Worm (Caenorhabditis elegans): Measurements from ENCODE around the gene srbc-38.

The srbc-38 gene

DNA sequence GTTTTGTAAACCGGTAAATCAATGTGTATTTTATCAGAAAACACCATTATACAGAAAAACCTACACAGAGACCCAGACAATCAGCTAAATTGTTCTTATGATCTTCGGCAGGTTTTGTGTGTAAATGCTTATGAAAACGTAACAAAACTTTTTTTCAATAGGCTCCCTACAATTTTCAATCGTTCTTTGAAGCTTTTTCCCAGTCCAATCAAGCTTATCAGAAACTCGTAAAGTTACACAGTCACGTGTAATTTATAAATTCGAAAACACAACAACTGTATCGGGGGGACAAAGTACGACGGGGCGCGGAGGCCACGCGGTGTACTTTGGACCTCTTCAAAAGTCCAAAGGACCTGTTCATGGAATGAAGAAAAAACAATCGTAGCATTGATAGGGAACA lies 23.2 kb downstream of the srbc-38 start (continued):
- TF ChIP-seq nhr-179 (tag; optimal IDR thresholded peaks at IDR 0.05) (no peak), mcd-1 (GFP tag; IDR thresholded peaks at IDR 0.05) (no peak), ekl-4 (GFP tag; IDR thresholded peaks at IDR 0.05) (no peak), K11D2.4 (GFP tag; IDR thresholded peaks at IDR 0.05) (peak; percentile 45; the same call in 1 of the 2 replicates), dox-1 (GFP tag; IDR thresholded peaks at IDR 0.05) (peak; percentile 42; the same call in 1 of the 2 replicates), die-1 (tag; optimal IDR thresholded peaks at IDR 0.05) (no peak), hrde-1 (tag; optimal IDR thresholded peaks at IDR 0.05; ENCODE audit: borderline replicate concordance) (no peak), nhr-90 (tag; optimal IDR thresholded peaks at IDR 0.05) (no peak), egrh-3 (GFP tag; IDR thresholded peaks at IDR 0.05) (no peak), akir-1 (GFP tag; optimal IDR thresholded peaks at IDR 0.05) (no peak), F22D6.2 (tag; optimal IDR thresholded peaks at IDR 0.05) (no peak), lsy-27 (tag; optimal IDR thresholded peaks at IDR 0.05; ENCODE audit: borderline replicate concordance, insufficient read depth) (no peak), attf-6 (GFP tag; IDR thresholded peaks at IDR 0.05) (no peak), cebp-2 (GFP tag; IDR thresholded peaks at IDR 0.05) (no peak), hmg-1.2 (GFP tag; IDR thresholded peaks at IDR 0.05) (peak; percentile 27; the same call in 1 of the 2 replicates), snpc-3.4 (tag; optimal IDR thresholded peaks at IDR 0.05) (no peak), cebp-1 (GFP tag; IDR thresholded peaks at IDR 0.05) (peak; percentile 37; the same call in 1 of the 2 replicates), cebp-1 (tag; optimal IDR thresholded peaks at IDR 0.05) (peak; percentile 71), ztf-3 (GFP tag; optimal IDR thresholded peaks at IDR 0.05) (no peak), unc-62 (GFP tag; optimal IDR thresholded peaks at IDR 0.05) (no peak), nhr-80 (tag; optimal IDR thresholded peaks at IDR 0.05) (peak; percentile 54), ztf-22 (GFP tag; optimal IDR thresholded peaks at IDR 0.05) (peak; percentile 39), ztf-26 (tag; optimal IDR thresholded peaks at IDR 0.05) (peak; percentile 20), dpff-1 (tag; optimal IDR thresholded peaks at IDR 0.05) (no peak), ZK185.1 (tag; optimal IDR thresholded peaks at IDR 0.05; ENCODE audit: poor library complexity, severe bottlenecking) (peak; percentile 25), F57A8.1 (GFP tag; optimal IDR thresholded peaks at IDR 0.05) (no peak), rpc-1 (optimal IDR thresholded peaks at IDR 0.05) (no peak), rpc-1 (tag; optimal IDR thresholded peaks at IDR 0.05) (no peak), repo-1 (tag; optimal IDR thresholded peaks at IDR 0.05) (peak; percentile 56), nfya-2 (GFP tag; IDR thresholded peaks at IDR 0.05) (no peak), bed-1 (GFP tag; IDR thresholded peaks at IDR 0.05) (no peak), fkh-3 (tag; optimal IDR thresholded peaks at IDR 0.05) (no peak), snpc-1.1 (tag; optimal IDR thresholded peaks at IDR 0.05; ENCODE audit: insufficient read depth) (no peak), lin-26 (GFP tag; IDR thresholded peaks at IDR 0.05) (0 out of 2 replicates have a peak, but pooled peaks have one; percentile 24), nhr-27 (tag; optimal IDR thresholded peaks at IDR 0.05) (no peak), aptf-3 (GFP tag; IDR thresholded peaks at IDR 0.05) (no peak), rcor-1 (GFP tag; IDR thresholded peaks at IDR 0.05) (no peak), Y53F4B.3 (GFP tag; IDR thresholded peaks at IDR 0.05) (no peak), D2030.7 (GFP tag; IDR thresholded peaks at IDR 0.05) (no peak), C17E4.6 (GFP tag; IDR thresholded peaks at IDR 0.05) (no peak), ccch-3 (GFP tag; optimal IDR thresholded peaks at IDR 0.05) (no peak), madf-8 (GFP tag; conservative IDR thresholded peaks at IDR 0.05) (no peak), ceh-91 (GFP tag; IDR thresholded peaks at IDR 0.05) (no peak), pha-4 (tag; optimal IDR thresholded peaks at IDR 0.05) (no peak), athp-1 (tag; optimal IDR thresholded peaks at IDR 0.05) (no peak), mel-28 (tag; optimal IDR thresholded peaks at IDR 0.05; ENCODE audit: borderline replicate concordance) (no peak), him-1 (tag; optimal IDR thresholded peaks at IDR 0.05) (no peak), attf-5 (GFP tag; optimal IDR thresholded peaks at IDR 0.05) (peak; percentile 38), F49E8.2 (tag; optimal IDR thresholded peaks at IDR 0.05; ENCODE audit: insufficient read depth) (no peak)
